Fruit fly (Drosophila melanogaster): ENCODE results near the gene Nrt.

The Nrt gene

dm6 chr3L:16768001-16768652 is 2.3 kb downstream of the Nrt start (continued):
- TF ChIP-seq sens (GFP tag) (peak; percentile 94), ERR (GFP tag; optimal IDR thresholded peaks at IDR 0.05) (no peak), jumu (GFP tag; optimal IDR thresholded peaks at IDR 0.05) (peak; percentile 14), slou (GFP tag; optimal IDR thresholded peaks at IDR 0.05) (no peak), mam (GFP tag; optimal IDR thresholded peaks at IDR 0.05) (peak; percentile 16), pnt (GFP tag; optimal IDR thresholded peaks at IDR 0.05) (peak; percentile 48), NfI (GFP tag; optimal IDR thresholded peaks at IDR 0.05) (no peak), ro (GFP tag; IDR thresholded peaks at IDR 0.05) (no peak), chif (GFP tag; optimal IDR thresholded peaks at IDR 0.05) (peak; percentile 12 to 36), Hmx (GFP tag; optimal IDR thresholded peaks at IDR 0.05) (no peak), CG18476 (GFP tag; optimal IDR thresholded peaks at IDR 0.05) (no peak), CG11723 (GFP tag; optimal IDR thresholded peaks at IDR 0.05) (no peak), HLH4C (GFP tag; IDR thresholded peaks at IDR 0.05; ENCODE audit: partially characterized antibody) (peak; percentile 59; the same call in 2 of the 3 replicates), CG12391 (tag; optimal IDR thresholded peaks at IDR 0.05) (peak; percentile 45), CG10959 (GFP tag; IDR thresholded peaks at IDR 0.05) (peak; percentile 73), CG8290 (GFP tag; optimal IDR thresholded peaks at IDR 0.05) (no peak), CG8290 (tag; optimal IDR thresholded peaks at IDR 0.05) (peak in 1 of 2 experiments; percentile 57), Trl (optimal IDR thresholded peaks at IDR 0.05) (no peak), Trl (GFP tag; optimal IDR thresholded peaks at IDR 0.05) (peak; percentile 14), ken (GFP tag; IDR thresholded peaks at IDR 0.05) (no peak), croc (GFP tag; conservative IDR thresholded peaks at IDR 0.05) (peak; percentile 32; the same call in 1 of the 3 replicates)

dm6 chr3L:16769866-16770265 is 4.0 kb downstream of the Nrt start:
- peak; percentile 87 for TF ChIP-seq Med (GFP tag)
- no peak for TF ChIP-seq Ravus (GFP tag; IDR thresholded peaks at IDR 0.05)
- no peak for TF ChIP-seq CG7556 (GFP tag; optimal IDR thresholded peaks at IDR 0.05)
- peak; percentile 66 for TF ChIP-seq CG6254 (GFP tag; optimal IDR thresholded peaks at IDR 0.05)
- peak; percentile 50 for TF ChIP-seq CG1233 (GFP tag; optimal IDR thresholded peaks at IDR 0.05)
- no peak for TF ChIP-seq CG15269 (tag; optimal IDR thresholded peaks at IDR 0.05)
- TF ChIP-seq CG13775 (GFP tag; optimal IDR thresholded peaks at IDR 0.05) = peak; percentile 45
- TF ChIP-seq caup (GFP tag; optimal IDR thresholded peaks at IDR 0.05; ENCODE audit: severe bottlenecking) = peak; percentile 13
- TF ChIP-seq knrl (GFP tag; IDR thresholded peaks at IDR 0.05; ENCODE audit: partially characterized antibody) = 0 out of 3 replicates have a peak, but pooled peaks have one; percentile 37
- no peak for TF ChIP-seq CG1792 (GFP tag; optimal IDR thresholded peaks at IDR 0.05)
- peak; percentile 3 for TF ChIP-seq CG2875 (GFP tag; optimal IDR thresholded peaks at IDR 0.05)
- 0 out of 2 replicates have a peak, but pooled peaks have one; percentile 19 for TF ChIP-seq Xrp1 (GFP tag; IDR thresholded peaks at IDR 0.05)
- TF ChIP-seq MTF-1 (GFP tag; optimal IDR thresholded peaks at IDR 0.05; ENCODE audit: borderline replicate concordance) = peak; percentile 42
- TF ChIP-seq CG32772 (GFP tag; IDR thresholded peaks at IDR 0.05) = peak; percentile 29; the same call in 1 of the 2 replicates
- no peak for TF ChIP-seq pnt (GFP tag; optimal IDR thresholded peaks at IDR 0.05)
- peak; percentile 15 for TF ChIP-seq CG33213 (GFP tag; optimal IDR thresholded peaks at IDR 0.05)
- TF ChIP-seq jumu (GFP tag; optimal IDR thresholded peaks at IDR 0.05) = peak; percentile 3
- TF ChIP-seq CG12071 (GFP tag; optimal IDR thresholded peaks at IDR 0.05) = peak; percentile 58
- no peak for TF ChIP-seq vfl (GFP tag; optimal IDR thresholded peaks at IDR 0.05)
- peak; percentile 25 for TF ChIP-seq CG17568 (GFP tag; optimal IDR thresholded peaks at IDR 0.05)
- peak; percentile 68 for TF ChIP-seq psq (GFP tag; optimal IDR thresholded peaks at IDR 0.05)
- no peak for TF ChIP-seq CG15696 (tag; optimal IDR thresholded peaks at IDR 0.05)
- peak; percentile 32 for TF ChIP-seq gcm (GFP tag; optimal IDR thresholded peaks at IDR 0.05)
- peak; percentile 64 for TF ChIP-seq mirr (GFP tag; optimal IDR thresholded peaks at IDR 0.05)
- TF ChIP-seq z (GFP tag; IDR thresholded peaks at IDR 0.05) = no peak
- 0 out of 3 replicates have a peak, but pooled peaks have one; percentile 59 for TF ChIP-seq gce (GFP tag; IDR thresholded peaks at IDR 0.05)
- no peak for TF ChIP-seq croc (GFP tag; conservative IDR thresholded peaks at IDR 0.05)
- peak; percentile 63 for TF ChIP-seq twi (tag; optimal IDR thresholded peaks at IDR 0.05)
- TF ChIP-seq prd (optimal IDR thresholded peaks at IDR 0.05) = no peak
- TF ChIP-seq prd (GFP tag; IDR thresholded peaks at IDR 0.05) = peak; percentile 29; the same call in 1 of the 3 replicates
- peak; percentile 47; the same call in 2 of the 3 replicates for TF ChIP-seq CG34422 (GFP tag; IDR thresholded peaks at IDR 0.05)
- TF ChIP-seq CG14050 (GFP tag; IDR thresholded peaks at IDR 0.05) = no peak

All from whole organism, embryonic.